Worm (Caenorhabditis elegans) whole organism, young adult: ENCODE results near the gene C31H2.4.

Experiments
- hlh-26 ChIP-seq: fragments of 200-800 bp; sonication (Bioruptor generic); conservative IDR thresholded peaks from 2 replicates; pipeline ENCODE4 v1.3.6; 2022; ENCODE audit warnings: missing genetic modification reagents, missing genetic modification characterization, missing compliant biosample characterization
- mxl-1 ChIP-seq: sonication (generic microtip); optimal IDR thresholded peaks from 2 replicates; lab custom pipeline; 2016; ENCODE audit warnings: missing genetic modification characterization, missing compliant biosample characterization
- snpc-4 ChIP-seq, 5 experiments: fragments of 150-350 bp in 1 of 5; sonication (generic microtip) in 4 of 5; optimal IDR thresholded peaks; 2 replicates each; lab custom pipeline; 2014 to 2018; ENCODE audit warnings: missing genetic modification characterization in 5 of 5, missing biosample characterization in 3 of 5, antibody characterized with exemption in 2 of 5, mild to moderate bottlenecking in 2 of 5, missing compliant biosample characterization in 2 of 5, missing genotype in 2 of 5, moderate library complexity in 2 of 5, missing genetic modification reagents in 1 of 5
- unc-62 ChIP-seq: fragments of 150-350 bp; optimal IDR thresholded peaks from 2 replicates; lab custom pipeline; 2014; ENCODE audit warnings: missing biosample characterization, missing genetic modification reagents, missing genetic modification characterization
- zfh-2 ChIP-seq: fragments of 200-800 bp; sonication (Bioruptor generic); conservative IDR thresholded peaks from 2 replicates; pipeline ENCODE4 v1.3.6; 2022; ENCODE audit warnings: missing genetic modification reagents, missing genetic modification characterization, missing compliant biosample characterization

C31H2.4 gene

ce11 chrX:5105703-5106102 lies 53.8 kb downstream of the C31H2.4 start (continued):
- no peak for TF ChIP-seq hlh-26
- peak; percentile 43; the same call in 1 of the 2 replicates for TF ChIP-seq zfh-2 (GFP tag; lab: Robert Waterston, UW)
- TF ChIP-seq unc-62 (GFP tag; lab: Kevin White, UChicago) = no peak
- TF ChIP-seq snpc-4 (GFP tag; optimal IDR thresholded peaks at IDR 0.05; lab: Kevin White, UChicago) = no peak
- no peak for TF ChIP-seq snpc-4 (tag; optimal IDR thresholded peaks at IDR 0.05; lab: Kevin White, UChicago)
- TF ChIP-seq mxl-1 (tag; lab: Kevin White, UChicago) = no peak
